Worm (Caenorhabditis elegans) whole organism, L1 larva: Measurements from ENCODE around the gene C42C1.3.

Source experiments
- C34B4.2 ChIP-seq: sonication (generic microtip); optimal IDR thresholded peaks from 2 replicates; lab custom pipeline; 2017; ENCODE audit warnings: mild to moderate bottlenecking, missing genetic modification characterization, missing compliant biosample characterization
- F16B12.6 ChIP-seq: fragments of 150-350 bp; optimal IDR thresholded peaks from 2 replicates; lab custom pipeline; 2014; ENCODE audit warnings: missing biosample characterization, missing genetic modification characterization
- aha-1 ChIP-seq: fragments of 150-350 bp; optimal IDR thresholded peaks from 2 replicates; lab custom pipeline; 2014; ENCODE audit warnings: missing biosample characterization, missing genetic modification characterization
- alr-1 ChIP-seq: fragments of 200-800 bp; sonication (Bioruptor generic); optimal IDR thresholded peaks from 2 replicates; lab custom pipeline; 2018; ENCODE audit warnings: borderline replicate concordance, mild to moderate bottlenecking, missing genetic modification characterization, missing compliant biosample characterization
- ama-1 ChIP-seq: fragments of 150-350 bp; optimal IDR thresholded peaks from 2 replicates; lab custom pipeline; 2014
- blmp-1 ChIP-seq: fragments of 150-350 bp; optimal IDR thresholded peaks from 2 replicates; lab custom pipeline; 2014; ENCODE audit warnings: missing biosample characterization, missing genetic modification characterization
- ceh-63 ChIP-seq: fragments of 200-800 bp; sonication (Bioruptor generic); optimal IDR thresholded peaks from 2 replicates; lab custom pipeline; 2018; ENCODE audit warnings: mild to moderate bottlenecking, missing genetic modification characterization, missing compliant biosample characterization
- ceh-8 ChIP-seq: fragments of 200-800 bp; sonication (Bioruptor generic); optimal IDR thresholded peaks from 2 replicates; lab custom pipeline; 2018; ENCODE audit warnings: mild to moderate bottlenecking, missing genetic modification characterization, moderate library complexity, missing compliant biosample characterization
- ceh-82 ChIP-seq, 3 experiments: fragments of 150-350 bp in 1 of 3; sonication (generic microtip) in 2 of 3; optimal IDR thresholded peaks; 2 replicates each; lab custom pipeline; 2014 to 2017; ENCODE audit warnings: missing biosample characterization in 3 of 3, missing genetic modification characterization in 3 of 3
- dpl-1 ChIP-seq, 3 experiments: fragments of 150-350 bp in 2 of 3; sonication (generic microtip) in 1 of 3; optimal IDR thresholded peaks; 2 replicates each; lab custom pipeline; 2014 to 2017; ENCODE audit warnings: missing biosample characterization in 3 of 3, missing genetic modification characterization in 3 of 3, missing genetic modification reagents in 3 of 3
- efl-1 ChIP-seq, 4 experiments: fragments of 150-350 bp; optimal IDR thresholded peaks in 3 of 4; peaks in 1 of 4; 1 replicate in 1 of 4; 2 replicates in 3 of 4; lab custom pipeline; 2014; ENCODE audit warnings: missing biosample characterization in 2 of 4, missing genetic modification characterization in 2 of 4, missing genetic modification reagents in 2 of 4
- efl-3 ChIP-seq: fragments of 200-800 bp; sonication (Bioruptor generic); optimal IDR thresholded peaks from 2 replicates; lab custom pipeline; 2018; ENCODE audit warnings: mild to moderate bottlenecking, missing genetic modification characterization, missing compliant biosample characterization
- egl-13 ChIP-seq: sonication (generic microtip); optimal IDR thresholded peaks from 2 replicates; lab custom pipeline; 2016; ENCODE audit warnings: missing genotype, missing genetic modification reagents, missing genetic modification characterization, missing compliant biosample characterization
- elt-3 ChIP-seq, 6 experiments: fragments of 150-350 bp in 1 of 6; sonication (generic microtip); optimal IDR thresholded peaks; 2 replicates each; lab custom pipeline; 2017 to 2018; ENCODE audit warnings: missing biosample characterization in 6 of 6, missing genetic modification characterization in 6 of 6, inconsistent platforms in 1 of 6
- hlh-17 ChIP-seq: fragments of 200-800 bp; sonication (Bioruptor generic); optimal IDR thresholded peaks from 2 replicates; lab custom pipeline; 2018; ENCODE audit warnings: missing genetic modification characterization, mild to moderate bottlenecking, missing compliant biosample characterization, moderate library complexity, borderline replicate concordance
- jun-1 ChIP-seq: fragments of 150-350 bp; optimal IDR thresholded peaks from 2 replicates; lab custom pipeline; 2014; ENCODE audit warnings: missing biosample characterization, missing genetic modification reagents, missing genetic modification characterization
- lin-13 ChIP-seq: fragments of 150-350 bp; optimal IDR thresholded peaks from 2 replicates; lab custom pipeline; 2014; ENCODE audit warnings: missing biosample characterization, missing genetic modification reagents, missing genetic modification characterization
- lin-14 ChIP-seq: fragments of 200-800 bp; sonication (Bioruptor generic); optimal IDR thresholded peaks from 2 replicates; lab custom pipeline; 2018; ENCODE audit warnings: mild to moderate bottlenecking, missing genetic modification characterization, moderate library complexity, missing compliant biosample characterization
- lin-35 ChIP-seq, 2 experiments: fragments of 150-350 bp; optimal IDR thresholded peaks; 2 replicates each; lab custom pipeline; 2014; ENCODE audit warnings: missing biosample characterization in 2 of 2, missing genetic modification characterization in 2 of 2, missing genetic modification reagents in 2 of 2
- lin-39 ChIP-seq: fragments of 150-350 bp; optimal IDR thresholded peaks from 2 replicates; lab custom pipeline; 2014; ENCODE audit warnings: missing biosample characterization, missing genetic modification reagents, missing genetic modification characterization
- lir-3 ChIP-seq: sonication (generic microtip); optimal IDR thresholded peaks from 2 replicates; lab custom pipeline; 2016; ENCODE audit warnings: mild to moderate bottlenecking, missing genetic modification characterization, moderate library complexity, missing compliant biosample characterization; ENCODE audit not compliant: poor library complexity
- lsy-2 ChIP-seq, 2 experiments: fragments of 150-350 bp; optimal IDR thresholded peaks; 2 replicates each; lab custom pipeline; 2014; ENCODE audit warnings: missing biosample characterization in 2 of 2, missing genetic modification characterization in 2 of 2
- mep-1 ChIP-seq: fragments of 150-350 bp; optimal IDR thresholded peaks from 2 replicates; lab custom pipeline; 2014; ENCODE audit warnings: missing biosample characterization, missing genetic modification characterization
- nhr-11 ChIP-seq: fragments of 150-350 bp; optimal IDR thresholded peaks from 2 replicates; lab custom pipeline; 2014; ENCODE audit warnings: missing biosample characterization, missing genetic modification characterization
- nhr-12 ChIP-seq: sonication (generic microtip); optimal IDR thresholded peaks from 2 replicates; lab custom pipeline; 2017; ENCODE audit warnings: missing biosample characterization, missing genetic modification characterization
- nhr-28 ChIP-seq: fragments of 150-350 bp; optimal IDR thresholded peaks from 2 replicates; lab custom pipeline; 2014; ENCODE audit warnings: missing biosample characterization, missing genetic modification characterization
- nhr-84 ChIP-seq: sonication (generic microtip); optimal IDR thresholded peaks from 2 replicates; lab custom pipeline; 2017; ENCODE audit warnings: missing biosample characterization, missing genetic modification characterization
- nhr-90 ChIP-seq: sonication (generic microtip); optimal IDR thresholded peaks from 2 replicates; lab custom pipeline; 2016; ENCODE audit warnings: mild to moderate bottlenecking, missing genetic modification characterization, missing compliant biosample characterization; ENCODE audit not compliant: poor library complexity
- pqm-1 ChIP-seq: sonication (generic microtip); optimal IDR thresholded peaks from 3 replicates; lab custom pipeline; 2017; ENCODE audit warnings: missing biosample characterization, missing genetic modification characterization
- snpc-4 ChIP-seq: fragments of 150-350 bp; optimal IDR thresholded peaks from 2 replicates; lab custom pipeline; 2014; ENCODE audit warnings: missing biosample characterization, missing genetic modification characterization
- snu-23 ChIP-seq: sonication (generic microtip); optimal IDR thresholded peaks from 2 replicates; lab custom pipeline; 2016; ENCODE audit warnings: missing genetic modification characterization, missing compliant biosample characterization
- sptf-1 ChIP-seq: fragments of 150-350 bp; optimal IDR thresholded peaks from 2 replicates; lab custom pipeline; 2014; ENCODE audit warnings: missing biosample characterization, missing genetic modification characterization
- swsn-7 ChIP-seq: sonication (generic microtip); optimal IDR thresholded peaks from 2 replicates; lab custom pipeline; 2016; ENCODE audit warnings: missing genetic modification characterization, missing compliant biosample characterization
- xbp-1 ChIP-seq: sonication (generic microtip); optimal IDR thresholded peaks from 2 replicates; lab custom pipeline; 2016; ENCODE audit warnings: missing genetic modification characterization, missing compliant biosample characterization
- zag-1 ChIP-seq: fragments of 150-350 bp; optimal IDR thresholded peaks from 2 replicates; lab custom pipeline; 2014; ENCODE audit warnings: missing biosample characterization, missing genetic modification characterization

Gene C42C1.3

DNA sequence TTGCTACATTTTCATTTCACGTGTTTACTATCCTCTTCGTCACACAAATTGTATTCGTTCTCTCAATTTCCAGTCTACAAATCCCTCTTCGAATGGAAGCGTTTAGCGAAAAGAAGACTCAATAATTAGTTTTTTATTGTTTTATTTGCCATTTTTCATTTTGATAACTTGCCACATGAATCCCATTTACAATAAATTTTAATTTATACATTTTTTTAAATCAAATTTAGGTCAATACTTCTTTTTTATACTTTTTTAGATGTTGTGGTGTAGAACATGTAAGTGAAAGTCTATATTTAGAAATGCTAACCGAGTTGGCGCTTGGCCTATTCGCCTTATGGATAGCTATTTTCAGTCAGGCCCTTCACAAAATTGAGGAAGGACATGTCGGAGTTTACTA lies 17.3 kb upstream of the C42C1.3 start, which contains the start of gene erl-1:
TSS of gene erl-1 (plus strand) at position 301 of the 400 bp plus-strand sequence.
- no peak for TF ChIP-seq snpc-4
- no peak for TF ChIP-seq alr-1 (tag; lab: Kevin White, UChicago)
- TF ChIP-seq hlh-17 (GFP tag; lab: Kevin White, UChicago): no peak
- TF ChIP-seq zag-1 (tag; lab: Kevin White, UChicago): no peak
- no peak for TF ChIP-seq lin-14 (GFP tag; lab: Kevin White, UChicago)
- TF ChIP-seq snu-23: no peak
- no peak for TF ChIP-seq nhr-12
- TF ChIP-seq elt-3 (tag; optimal IDR thresholded peaks at IDR 0.05; lab: Kevin White, UChicago): no peak
- no peak for TF ChIP-seq lin-13 (GFP tag; lab: Kevin White, UChicago)
- TF ChIP-seq nhr-11 (tag; lab: Kevin White, UChicago): no peak
- no peak for TF ChIP-seq ceh-82 (tag; optimal IDR thresholded peaks at IDR 0.05; lab: Kevin White, UChicago)
- TF ChIP-seq ama-1 (lab: Kevin White, UChicago): no peak

ce11 chrIV:12282873-12283272 lies 12.6 kb upstream of the C42C1.3 start, which contains the start of gene hpo-12:
TSS of gene hpo-12 (plus strand) at chrIV:12283173.
- no peak for TF ChIP-seq swsn-7 (tag; lab: Kevin White, UChicago)
- no peak for TF ChIP-seq pqm-1 (tag; lab: Kevin White, UChicago)
- TF ChIP-seq efl-1 (optimal IDR thresholded peaks at IDR 0.05; lab: Kevin White, UChicago): no peak
- TF ChIP-seq efl-1 (GFP tag; optimal IDR thresholded peaks at IDR 0.05 in 1 of 2; lab: Kevin White, UChicago): no peak
- TF ChIP-seq lir-3 (tag; lab: Kevin White, UChicago): no peak
- no peak for TF ChIP-seq ceh-82 (tag; optimal IDR thresholded peaks at IDR 0.05; lab: Kevin White, UChicago)
- no peak for TF ChIP-seq lin-39 (tag; lab: Kevin White, UChicago)
- no peak for TF ChIP-seq egl-13 (tag; lab: Kevin White, UChicago)
- TF ChIP-seq efl-3 (GFP tag; lab: Kevin White, UChicago): no peak
- no peak for TF ChIP-seq nhr-84 (tag; lab: Kevin White, UChicago)
- TF ChIP-seq nhr-28 (tag; lab: Kevin White, UChicago): no peak
- no peak for TF ChIP-seq aha-1
- TF ChIP-seq sptf-1: no peak

ce11 chrIV:12282157-12282789 lies 12.0 kb upstream of the C42C1.3 start, which contains the start of the genes C42C1.12 and C42C1.19:
TSS of gene C42C1.12 (minus strand) at chrIV:12282207.
TSS of gene C42C1.19 (plus strand) at chrIV:12282739.
- peak; percentile 1 to 14 for TF ChIP-seq lin-35 (GFP tag; optimal IDR thresholded peaks at IDR 0.05; lab: Kevin White, UChicago)
- TF ChIP-seq nhr-90: no peak
- no peak for TF ChIP-seq nhr-84 (tag; lab: Kevin White, UChicago)
- peak; percentile 53 for TF ChIP-seq mep-1 (tag; lab: Kevin White, UChicago)
- no peak for TF ChIP-seq pqm-1 (tag; lab: Kevin White, UChicago)
- no peak for TF ChIP-seq jun-1 (tag; lab: Kevin White, UChicago)
- peak; percentile 3 for TF ChIP-seq swsn-7 (tag; lab: Kevin White, UChicago)
- peak; percentile 32 for TF ChIP-seq xbp-1 (tag; lab: Kevin White, UChicago)
- TF ChIP-seq ceh-63 (GFP tag; lab: Kevin White, UChicago): no peak
- TF ChIP-seq elt-3 (tag; optimal IDR thresholded peaks at IDR 0.05; lab: Kevin White, UChicago): no peak
- TF ChIP-seq aha-1: no peak
- peak; percentile 15 for TF ChIP-seq blmp-1 (tag; lab: Kevin White, UChicago)
- TF ChIP-seq lsy-2 (tag; optimal IDR thresholded peaks at IDR 0.05; lab: Kevin White, UChicago): peak; percentile 54 to 61
- no peak for TF ChIP-seq snpc-4
- no peak for TF ChIP-seq zag-1 (tag; lab: Kevin White, UChicago)
- TF ChIP-seq F16B12.6 (tag; lab: Kevin White, UChicago): peak; percentile 82
- no peak for TF ChIP-seq ceh-8 (GFP tag; lab: Kevin White, UChicago)
- TF ChIP-seq C34B4.2 (tag; lab: Kevin White, UChicago): no peak
- TF ChIP-seq efl-1 (optimal IDR thresholded peaks at IDR 0.05; lab: Kevin White, UChicago): peak; percentile 1 to 30
- TF ChIP-seq efl-1 (GFP tag; optimal IDR thresholded peaks at IDR 0.05 in 1 of 2; lab: Kevin White, UChicago): peak in 1 of 2 experiments; percentile 45
- TF ChIP-seq dpl-1 (GFP tag; optimal IDR thresholded peaks at IDR 0.05; lab: Kevin White, UChicago): peak in 1 of 3 experiments; percentile 39
